Fruit fly (Drosophila melanogaster) whole organism: ENCODE data around the gene Pi4KIIalpha.

Experiments used
- CG8478 ChIP-seq: fragments of >200 bp; optimal IDR thresholded peaks from 2 replicates; lab custom pipeline; 2018; ENCODE audit warnings: inconsistent platforms
- pan ChIP-seq: fragments of >200 bp; optimal IDR thresholded peaks from 2 replicates; lab custom pipeline; 2017
- psq ChIP-seq: fragments of >200 bp; optimal IDR thresholded peaks from 2 replicates; lab custom pipeline; 2017
- usp ChIP-seq: fragments of >200 bp; optimal IDR thresholded peaks from 2 replicates; lab custom pipeline; 2017; ENCODE audit warnings: missing biosample characterization, missing genetic modification characterization, mixed read lengths

- TF ChIP-seq pan (lab: Kevin White, UChicago) (no peak), psq (no peak), CG8478 (lab: Kevin White, UChicago) (no peak), usp (GFP tag; lab: Kevin White, UChicago) (no peak)
Observed at dm6 chr3R:5570635-5571436, 7.4 kb upstream of the Pi4KIIalpha start, which contains the start of gene CRMP.
